Worm (Caenorhabditis elegans): ENCODE results near the gene R09E10.13.

The R09E10.13 gene

DNA sequence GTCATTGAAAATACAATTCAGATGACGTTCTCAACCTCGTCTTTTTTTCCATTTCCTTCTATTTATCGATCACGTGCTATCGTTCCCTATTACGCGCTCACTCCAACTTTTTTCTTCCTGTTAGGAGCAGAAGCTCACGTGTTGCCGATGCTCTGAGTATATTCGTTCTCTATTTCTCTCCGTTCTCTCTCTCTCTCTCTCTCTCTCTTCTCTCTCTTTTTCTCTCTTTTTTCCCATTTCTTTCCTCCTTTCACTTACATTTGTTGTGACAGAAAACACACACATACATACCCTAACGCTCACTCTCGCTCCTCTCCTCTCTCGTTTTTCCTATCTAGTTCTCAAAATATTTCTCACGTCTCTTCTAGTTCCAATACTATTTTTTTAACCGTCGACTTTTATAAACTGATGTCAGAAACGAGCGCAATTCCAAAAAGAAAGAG, 42.6 kb downstream of the R09E10.13 start (continued):
- peak; percentile 71 for TF ChIP-seq mcd-1 (GFP tag; IDR thresholded peaks at IDR 0.05)
- peak; percentile 19 for TF ChIP-seq mxl-1 (tag; optimal IDR thresholded peaks at IDR 0.05)
- no peak for TF ChIP-seq F39B2.1 (GFP tag; IDR thresholded peaks at IDR 0.05)
- TF ChIP-seq madf-6 (GFP tag; IDR thresholded peaks at IDR 0.05): peak; percentile 12; the same call in 1 of the 2 replicates
- peak; percentile 88 for TF ChIP-seq K11D2.4 (GFP tag; IDR thresholded peaks at IDR 0.05)
- TF ChIP-seq let-526 (GFP tag; IDR thresholded peaks at IDR 0.05): peak; percentile 33; the same call in 1 of the 2 replicates
- peak; percentile 84 for TF ChIP-seq hmg-1.2 (GFP tag; IDR thresholded peaks at IDR 0.05)
- TF ChIP-seq ztf-28 (GFP tag; IDR thresholded peaks at IDR 0.05): no peak
- TF ChIP-seq attf-5 (GFP tag; optimal IDR thresholded peaks at IDR 0.05): peak; percentile 93
- TF ChIP-seq rpc-1 (optimal IDR thresholded peaks at IDR 0.05): no peak
- no peak for TF ChIP-seq rpc-1 (tag; optimal IDR thresholded peaks at IDR 0.05)
- peak; percentile 40 for TF ChIP-seq F23B12.7 (tag; optimal IDR thresholded peaks at IDR 0.05; ENCODE audit: insufficient read depth)
- no peak for TF ChIP-seq mel-28 (tag; optimal IDR thresholded peaks at IDR 0.05; ENCODE audit: borderline replicate concordance)
- TF ChIP-seq attf-3 (GFP tag; conservative IDR thresholded peaks at IDR 0.05): 0 out of 2 replicates have a peak, but pooled peaks have one; percentile 33
- TF ChIP-seq chd-7 (tag; optimal IDR thresholded peaks at IDR 0.05): peak; percentile 89
- peak; percentile 75 for TF ChIP-seq B0336.3 (GFP tag; IDR thresholded peaks at IDR 0.05)
- peak; percentile 72 for TF ChIP-seq ceh-27 (GFP tag; optimal IDR thresholded peaks at IDR 0.05)
- TF ChIP-seq ztf-18 (tag; optimal IDR thresholded peaks at IDR 0.05): peak; percentile 21
- TF ChIP-seq pha-4 (tag; optimal IDR thresholded peaks at IDR 0.05): no peak
- peak; percentile 75 for TF ChIP-seq tlf-1 (GFP tag; optimal IDR thresholded peaks at IDR 0.05)
- no peak for TF ChIP-seq nfya-1 (tag; optimal IDR thresholded peaks at IDR 0.05; ENCODE audit: borderline replicate concordance, insufficient read depth)
- no peak for TF ChIP-seq D2030.7 (GFP tag; IDR thresholded peaks at IDR 0.05)
- TF ChIP-seq B0035.1 (tag; optimal IDR thresholded peaks at IDR 0.05): peak; percentile 26
- no peak for TF ChIP-seq dpl-1 (GFP tag; optimal IDR thresholded peaks at IDR 0.05)
- peak; percentile 41 for TF ChIP-seq unc-62 (GFP tag; optimal IDR thresholded peaks at IDR 0.05)
- peak; percentile 83 for TF ChIP-seq dox-1 (GFP tag; IDR thresholded peaks at IDR 0.05)
- TF ChIP-seq C06A6.2 (GFP tag; conservative IDR thresholded peaks at IDR 0.05): peak; percentile 80
- no peak for TF ChIP-seq ceh-58 (GFP tag; IDR thresholded peaks at IDR 0.05)
- TF ChIP-seq ztf-22 (GFP tag; optimal IDR thresholded peaks at IDR 0.05): peak; percentile 61
- no peak for TF ChIP-seq ceh-79 (tag; optimal IDR thresholded peaks at IDR 0.05)
- TF ChIP-seq tbp1 (GFP tag; optimal IDR thresholded peaks at IDR 0.05): peak; percentile 58
- peak; percentile 59; the same call in 1 of the 2 replicates for TF ChIP-seq lir-1 (GFP tag; conservative IDR thresholded peaks at IDR 0.05)
- TF ChIP-seq ceh-91 (GFP tag; IDR thresholded peaks at IDR 0.05): no peak
- no peak for TF ChIP-seq egl-18 (GFP tag; IDR thresholded peaks at IDR 0.05)
- 0 out of 2 replicates have a peak, but pooled peaks have one; percentile 10 for TF ChIP-seq ceh-100 (GFP tag; IDR thresholded peaks at IDR 0.05)
- TF ChIP-seq hsf-1 (GFP tag; IDR thresholded peaks at IDR 0.05): no peak
- no peak for TF ChIP-seq nfya-2 (GFP tag; IDR thresholded peaks at IDR 0.05)
- TF ChIP-seq F55B11.4 (tag; optimal IDR thresholded peaks at IDR 0.05; ENCODE audit: borderline replicate concordance, insufficient read depth): no peak
- TF ChIP-seq Y95B8A.8 (GFP tag; IDR thresholded peaks at IDR 0.05): no peak
- TF ChIP-seq ztf-26 (tag; optimal IDR thresholded peaks at IDR 0.05): peak; percentile 43
- TF ChIP-seq ZK185.1 (tag; optimal IDR thresholded peaks at IDR 0.05; ENCODE audit: poor library complexity, severe bottlenecking): peak; percentile 32
- TF ChIP-seq F52B5.7 (tag; optimal IDR thresholded peaks at IDR 0.05): no peak
- no peak for TF ChIP-seq aptf-2 (GFP tag; conservative IDR thresholded peaks at IDR 0.05)
- no peak for TF ChIP-seq B0019.2 (GFP tag; conservative IDR thresholded peaks at IDR 0.05)
- TF ChIP-seq F57A8.1 (GFP tag; optimal IDR thresholded peaks at IDR 0.05): no peak
- no peak for TF ChIP-seq zfh-2 (GFP tag; conservative IDR thresholded peaks at IDR 0.05)
- peak; percentile 50 for TF ChIP-seq lin-54 (GFP tag; optimal IDR thresholded peaks at IDR 0.05)
- no peak for TF ChIP-seq repo-1 (tag; optimal IDR thresholded peaks at IDR 0.05)
- no peak for TF ChIP-seq F10E7.11 (tag; optimal IDR thresholded peaks at IDR 0.05)
